Worm (Caenorhabditis elegans) whole organism, L1 larva: ENCODE results near the gene C33D9.6.
A peak's percentile ranks its signal among the peaks of the same experiment; 100 is the strongest.

ENCODE experiments used
- C04F5.9 ChIP-seq: sonication (generic microtip); optimal IDR thresholded peaks from 2 replicates; lab custom pipeline; 2016; ENCODE audit warnings: missing genetic modification characterization, missing compliant biosample characterization
- C16A3.4 ChIP-seq: fragments of 150-350 bp; optimal IDR thresholded peaks from 2 replicates; lab custom pipeline; 2014; ENCODE audit warnings: missing biosample characterization, missing genetic modification characterization
- F16B12.6 ChIP-seq: fragments of 150-350 bp; optimal IDR thresholded peaks from 2 replicates; lab custom pipeline; 2014; ENCODE audit warnings: missing biosample characterization, missing genetic modification characterization
- Y116A8C.19 ChIP-seq: sonication (generic microtip); optimal IDR thresholded peaks from 2 replicates; lab custom pipeline; 2016; ENCODE audit warnings: missing compliant biosample characterization, missing genetic modification characterization, borderline replicate concordance
- aha-1 ChIP-seq: fragments of 150-350 bp; optimal IDR thresholded peaks from 2 replicates; lab custom pipeline; 2014; ENCODE audit warnings: missing biosample characterization, missing genetic modification characterization
- ama-1 ChIP-seq: fragments of 150-350 bp; optimal IDR thresholded peaks from 2 replicates; lab custom pipeline; 2014
- blmp-1 ChIP-seq: fragments of 150-350 bp; optimal IDR thresholded peaks from 2 replicates; lab custom pipeline; 2014; ENCODE audit warnings: missing biosample characterization, missing genetic modification characterization
- ceh-8 ChIP-seq: fragments of 200-800 bp; sonication (Bioruptor generic); optimal IDR thresholded peaks from 2 replicates; lab custom pipeline; 2018; ENCODE audit warnings: mild to moderate bottlenecking, missing genetic modification characterization, moderate library complexity, missing compliant biosample characterization
- ceh-82 ChIP-seq, 3 experiments: fragments of 150-350 bp in 1 of 3; sonication (generic microtip) in 2 of 3; optimal IDR thresholded peaks; 2 replicates each; lab custom pipeline; 2014 to 2017; ENCODE audit warnings: missing biosample characterization in 3 of 3, missing genetic modification characterization in 3 of 3
- ceh-90 ChIP-seq: sonication (generic microtip); optimal IDR thresholded peaks from 2 replicates; lab custom pipeline; 2016; ENCODE audit warnings: missing genetic modification characterization, missing compliant biosample characterization
- ces-1 ChIP-seq: fragments of 150-350 bp; optimal IDR thresholded peaks from 2 replicates; lab custom pipeline; 2014; ENCODE audit warnings: missing biosample characterization, missing genetic modification reagents, missing genetic modification characterization
- dpl-1 ChIP-seq, 3 experiments: fragments of 150-350 bp in 2 of 3; sonication (generic microtip) in 1 of 3; optimal IDR thresholded peaks; 2 replicates each; lab custom pipeline; 2014 to 2017; ENCODE audit warnings: missing biosample characterization in 3 of 3, missing genetic modification characterization in 3 of 3, missing genetic modification reagents in 3 of 3
- efl-1 ChIP-seq, 4 experiments: fragments of 150-350 bp; optimal IDR thresholded peaks in 3 of 4; peaks in 1 of 4; 1 replicate in 1 of 4; 2 replicates in 3 of 4; lab custom pipeline; 2014; ENCODE audit warnings: missing biosample characterization in 2 of 4, missing genetic modification characterization in 2 of 4, missing genetic modification reagents in 2 of 4
- fkh-4 ChIP-seq: sonication (generic microtip); optimal IDR thresholded peaks from 2 replicates; lab custom pipeline; 2016; ENCODE audit warnings: missing compliant biosample characterization, missing genetic modification characterization, borderline replicate concordance
- fos-1 ChIP-seq: fragments of 150-350 bp; optimal IDR thresholded peaks from 2 replicates; lab custom pipeline; 2014; ENCODE audit warnings: missing biosample characterization, missing genetic modification characterization
- hpl-2 ChIP-seq: fragments of 150-350 bp; optimal IDR thresholded peaks from 2 replicates; lab custom pipeline; 2014; ENCODE audit warnings: missing biosample characterization, missing genetic modification reagents, missing genetic modification characterization
- irx-1 ChIP-seq: sonication (generic microtip); optimal IDR thresholded peaks from 2 replicates; lab custom pipeline; 2016; ENCODE audit warnings: missing genetic modification characterization, missing compliant biosample characterization
- isw-1 ChIP-seq: fragments of 200-800 bp; sonication (Bioruptor generic); IDR thresholded peaks from 2 replicates; pipeline ENCODE4 v1.3.6; 2022; ENCODE audit warnings: missing genetic modification characterization, missing compliant biosample characterization
- lin-13 ChIP-seq: fragments of 150-350 bp; optimal IDR thresholded peaks from 2 replicates; lab custom pipeline; 2014; ENCODE audit warnings: missing biosample characterization, missing genetic modification reagents, missing genetic modification characterization
- lin-35 ChIP-seq, 2 experiments: fragments of 150-350 bp; optimal IDR thresholded peaks; 2 replicates each; lab custom pipeline; 2014; ENCODE audit warnings: missing biosample characterization in 2 of 2, missing genetic modification characterization in 2 of 2, missing genetic modification reagents in 2 of 2
- lin-39 ChIP-seq: fragments of 150-350 bp; optimal IDR thresholded peaks from 2 replicates; lab custom pipeline; 2014; ENCODE audit warnings: missing biosample characterization, missing genetic modification reagents, missing genetic modification characterization
- lir-3 ChIP-seq: sonication (generic microtip); optimal IDR thresholded peaks from 2 replicates; lab custom pipeline; 2016; ENCODE audit warnings: mild to moderate bottlenecking, missing genetic modification characterization, moderate library complexity, missing compliant biosample characterization; ENCODE audit not compliant: poor library complexity
- lsy-2 ChIP-seq, 2 experiments: fragments of 150-350 bp; optimal IDR thresholded peaks; 2 replicates each; lab custom pipeline; 2014; ENCODE audit warnings: missing biosample characterization in 2 of 2, missing genetic modification characterization in 2 of 2
- mdl-1 ChIP-seq, 2 experiments: fragments of 150-350 bp; optimal IDR thresholded peaks; 2 replicates each; lab custom pipeline; 2014 to 2017; ENCODE audit warnings: missing biosample characterization in 2 of 2, missing genetic modification characterization in 2 of 2, inconsistent platforms in 1 of 2
- mef-2 ChIP-seq: fragments of 150-350 bp; optimal IDR thresholded peaks from 2 replicates; lab custom pipeline; 2014; ENCODE audit warnings: missing biosample characterization, missing genetic modification characterization
- mep-1 ChIP-seq: fragments of 150-350 bp; optimal IDR thresholded peaks from 2 replicates; lab custom pipeline; 2014; ENCODE audit warnings: missing biosample characterization, missing genetic modification characterization
- nhr-47 ChIP-seq: sonication (generic microtip); optimal IDR thresholded peaks from 2 replicates; lab custom pipeline; 2016; ENCODE audit warnings: mild to moderate bottlenecking, missing genetic modification characterization, moderate library complexity, missing compliant biosample characterization
- nhr-71 ChIP-seq: sonication (generic microtip); optimal IDR thresholded peaks from 2 replicates; lab custom pipeline; 2016; ENCODE audit warnings: mild to moderate bottlenecking, missing genetic modification characterization, moderate library complexity, missing compliant biosample characterization
- nhr-77 ChIP-seq: fragments of 150-350 bp; optimal IDR thresholded peaks from 2 replicates; lab custom pipeline; 2014; ENCODE audit warnings: missing biosample characterization, missing genetic modification characterization
- nhr-84 ChIP-seq: sonication (generic microtip); optimal IDR thresholded peaks from 2 replicates; lab custom pipeline; 2017; ENCODE audit warnings: missing biosample characterization, missing genetic modification characterization
- nhr-85 ChIP-seq: sonication (generic microtip); peaks from one replicate; lab custom pipeline; 2016; ENCODE audit warnings: missing genetic modification characterization, inconsistent platforms, missing compliant biosample characterization
- pag-3 ChIP-seq: sonication (generic microtip); optimal IDR thresholded peaks from 2 replicates; lab custom pipeline; 2017; ENCODE audit warnings: missing genetic modification characterization, mild to moderate bottlenecking, missing compliant biosample characterization, antibody characterized with exemption, borderline replicate concordance; ENCODE audit not compliant: insufficient read depth
- pax-3 ChIP-seq: fragments of 200-800 bp; sonication (Bioruptor generic); optimal IDR thresholded peaks from 2 replicates; lab custom pipeline; 2018; ENCODE audit warnings: mild to moderate bottlenecking, missing genetic modification characterization, moderate library complexity, missing compliant biosample characterization
- rnt-1 ChIP-seq: sonication (generic microtip); optimal IDR thresholded peaks from 2 replicates; lab custom pipeline; 2016; ENCODE audit warnings: mild to moderate bottlenecking, missing genetic modification characterization, moderate library complexity, missing compliant biosample characterization
- skn-1 ChIP-seq: fragments of 150-350 bp; optimal IDR thresholded peaks from 2 replicates; lab custom pipeline; 2014; ENCODE audit warnings: missing biosample characterization, missing genetic modification characterization
- snpc-4 ChIP-seq: fragments of 150-350 bp; optimal IDR thresholded peaks from 2 replicates; lab custom pipeline; 2014; ENCODE audit warnings: missing biosample characterization, missing genetic modification characterization
- sptf-1 ChIP-seq: fragments of 150-350 bp; optimal IDR thresholded peaks from 2 replicates; lab custom pipeline; 2014; ENCODE audit warnings: missing biosample characterization, missing genetic modification characterization
- swsn-7 ChIP-seq: sonication (generic microtip); optimal IDR thresholded peaks from 2 replicates; lab custom pipeline; 2016; ENCODE audit warnings: missing genetic modification characterization, missing compliant biosample characterization
- tlp-1 ChIP-seq: fragments of 150-350 bp; optimal IDR thresholded peaks from 2 replicates; lab custom pipeline; 2014; ENCODE audit warnings: missing biosample characterization, missing genetic modification characterization
- unc-130 ChIP-seq: fragments of 150-350 bp; optimal IDR thresholded peaks from 2 replicates; lab custom pipeline; 2017; ENCODE audit warnings: missing biosample characterization, missing genetic modification characterization, inconsistent platforms
- vab-15 ChIP-seq: sonication (generic microtip); optimal IDR thresholded peaks from 2 replicates; lab custom pipeline; 2017; ENCODE audit warnings: missing genotype, mild to moderate bottlenecking, missing genetic modification characterization, missing compliant biosample characterization
- zag-1 ChIP-seq: fragments of 150-350 bp; optimal IDR thresholded peaks from 2 replicates; lab custom pipeline; 2014; ENCODE audit warnings: missing biosample characterization, missing genetic modification characterization

Gene C33D9.6

ce11 chrIV:8754727-8755126 is 23.2 kb downstream of the C33D9.6 start, which contains the start of gene elli-1:
TSS of gene elli-1 (minus strand) at chrIV:8754827.
- TF ChIP-seq ama-1 (lab: Kevin White, UChicago): no peak
- TF ChIP-seq ceh-8 (GFP tag; lab: Kevin White, UChicago): no peak
- no peak for TF ChIP-seq nhr-84 (tag; lab: Kevin White, UChicago)
- TF ChIP-seq efl-1 (optimal IDR thresholded peaks at IDR 0.05; lab: Kevin White, UChicago): no peak
- peak in 1 of 2 experiments; percentile 28 for TF ChIP-seq efl-1 (GFP tag; optimal IDR thresholded peaks at IDR 0.05 in 1 of 2; lab: Kevin White, UChicago)
- TF ChIP-seq lin-39 (tag; lab: Kevin White, UChicago): no peak

- TF ChIP-seq nhr-85 (no peak), vab-15 (tag; lab: Kevin White, UChicago) (no peak), nhr-71 (tag; lab: Kevin White, UChicago) (no peak), rnt-1 (tag; lab: Kevin White, UChicago) (no peak), pag-3 (no peak), swsn-7 (tag; lab: Kevin White, UChicago) (no peak), C16A3.4 (tag; lab: Kevin White, UChicago) (no peak), fkh-4 (tag; lab: Kevin White, UChicago) (no peak), ceh-82 (tag; optimal IDR thresholded peaks at IDR 0.05; lab: Kevin White, UChicago) (no peak), hpl-2 (GFP tag; lab: Kevin White, UChicago) (no peak), irx-1 (no peak), sptf-1 (tag; lab: Kevin White, UChicago) (no peak), isw-1 (no peak), fos-1 (no peak), mef-2 (no peak), aha-1 (tag; lab: Kevin White, UChicago) (no peak), lin-39 (tag; lab: Kevin White, UChicago) (no peak), ceh-90 (tag; lab: Kevin White, UChicago) (no peak), tlp-1 (tag; lab: Kevin White, UChicago) (no peak)
Measured at ce11 chrIV:8754146-8754545, 23.8 kb downstream of the C33D9.6 start.

ce11 chrIV:8752492-8752891 is 25.5 kb downstream of the C33D9.6 start:
- no peak for TF ChIP-seq lin-13 (GFP tag; lab: Kevin White, UChicago)
- no peak for TF ChIP-seq skn-1 (tag; lab: Kevin White, UChicago)
- no peak for TF ChIP-seq mep-1 (tag; lab: Kevin White, UChicago)
- TF ChIP-seq C04F5.9: no peak
- TF ChIP-seq ces-1 (GFP tag; lab: Kevin White, UChicago): no peak

DNA sequence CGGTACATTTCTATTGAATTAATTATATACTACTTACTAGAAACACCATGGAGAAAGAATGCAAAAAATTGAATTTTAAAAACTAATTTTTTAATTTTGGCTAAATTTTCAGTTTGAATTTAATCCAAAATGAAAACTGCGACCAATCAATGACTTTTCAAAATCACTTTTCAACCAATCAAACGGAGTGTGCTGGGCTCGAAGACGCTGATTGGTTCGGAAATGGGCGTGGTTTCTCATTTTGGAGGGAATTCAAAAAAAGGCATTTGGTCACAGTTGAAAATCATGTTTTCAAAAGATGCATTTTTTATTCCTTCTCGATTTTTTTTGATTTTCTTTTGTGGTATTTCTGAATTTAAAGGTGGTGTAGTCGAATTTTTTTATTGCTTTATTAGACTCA is 29.0 kb downstream of the C33D9.6 start:
- TF ChIP-seq snpc-4 (tag; lab: Kevin White, UChicago): no peak
- TF ChIP-seq efl-1 (optimal IDR thresholded peaks at IDR 0.05; lab: Kevin White, UChicago): no peak
- peak in 1 of 2 experiments; percentile 24 for TF ChIP-seq efl-1 (GFP tag; optimal IDR thresholded peaks at IDR 0.05 in 1 of 2; lab: Kevin White, UChicago)

ce11 chrIV:8745591-8746302 is 32.2 kb downstream of the C33D9.6 start, which contains the start of the genes F20C5.7 and parg-1:
TSS of gene F20C5.7 (minus strand) at chrIV:8745691.
TSS of gene parg-1 (plus strand) at chrIV:8746252.
- TF ChIP-seq zag-1 (tag; lab: Kevin White, UChicago): no peak
- TF ChIP-seq blmp-1 (tag; lab: Kevin White, UChicago): no peak
- no peak for TF ChIP-seq nhr-84 (tag; lab: Kevin White, UChicago)
- TF ChIP-seq nhr-77 (tag; lab: Kevin White, UChicago): no peak
- no peak for TF ChIP-seq lsy-2 (tag; optimal IDR thresholded peaks at IDR 0.05; lab: Kevin White, UChicago)
- TF ChIP-seq sptf-1 (tag; lab: Kevin White, UChicago): no peak
- no peak for TF ChIP-seq snpc-4 (tag; lab: Kevin White, UChicago)
- TF ChIP-seq aha-1 (tag; lab: Kevin White, UChicago): no peak
- no peak for TF ChIP-seq lin-35 (GFP tag; optimal IDR thresholded peaks at IDR 0.05; lab: Kevin White, UChicago)
- no peak for TF ChIP-seq dpl-1 (GFP tag; optimal IDR thresholded peaks at IDR 0.05; lab: Kevin White, UChicago)
- no peak for TF ChIP-seq F16B12.6
- no peak for TF ChIP-seq Y116A8C.19 (tag; lab: Kevin White, UChicago)
- no peak for TF ChIP-seq mdl-1 (tag; optimal IDR thresholded peaks at IDR 0.05; lab: Kevin White, UChicago)
- TF ChIP-seq nhr-47: no peak
- no peak for TF ChIP-seq unc-130 (tag; lab: Kevin White, UChicago)
- TF ChIP-seq vab-15 (tag; lab: Kevin White, UChicago): no peak
- no peak for TF ChIP-seq pax-3 (tag; lab: Kevin White, UChicago)
- no peak for TF ChIP-seq lir-3 (tag; lab: Kevin White, UChicago)
